Worm (Caenorhabditis elegans) whole organism, late embryonic: Measurements from ENCODE around the gene ilys-5.

Experiments
- ceh-22 ChIP-seq: sonication (generic microtip); optimal IDR thresholded peaks from 2 replicates; lab custom pipeline; 2017; ENCODE audit warnings: missing biosample characterization, missing genetic modification characterization
- fkh-10 ChIP-seq: fragments of 150-350 bp; optimal IDR thresholded peaks from 2 replicates; lab custom pipeline; 2014; ENCODE audit warnings: missing biosample characterization, missing genetic modification reagents, missing genetic modification characterization
- mec-3 ChIP-seq: sonication (generic microtip); optimal IDR thresholded peaks from 2 replicates; lab custom pipeline; 2016; ENCODE audit warnings: borderline replicate concordance, missing genetic modification characterization, missing compliant biosample characterization
- nfya-1 ChIP-seq: sonication (generic microtip); optimal IDR thresholded peaks from 2 replicates; lab custom pipeline; 2017; ENCODE audit warnings: missing genetic modification characterization, mild to moderate bottlenecking, missing compliant biosample characterization, antibody characterized with exemption, moderate library complexity
- nhr-11 ChIP-seq: fragments of 150-350 bp; optimal IDR thresholded peaks from 2 replicates; lab custom pipeline; 2014; ENCODE audit warnings: missing biosample characterization, missing genetic modification characterization
- pha-4 ChIP-seq: fragments of 150-350 bp; optimal IDR thresholded peaks from 2 replicates; lab custom pipeline; 2018; ENCODE audit warnings: missing biosample characterization, missing genetic modification reagents, missing genetic modification characterization
- pqm-1 ChIP-seq: sonication (generic microtip); optimal IDR thresholded peaks from 2 replicates; lab custom pipeline; 2016; ENCODE audit warnings: missing genetic modification characterization, missing compliant biosample characterization
- unc-86 ChIP-seq: sonication (generic microtip); optimal IDR thresholded peaks from 2 replicates; lab custom pipeline; 2016; ENCODE audit warnings: missing genetic modification characterization, missing compliant biosample characterization

ce11 chrX:6510627-6511026 lies 26.0 kb downstream of the ilys-5 start, which contains the start of gene ttr-36:
- no peak for TF ChIP-seq pha-4 (tag; lab: Kevin White, UChicago)
- TF ChIP-seq nhr-11: no peak
- TF ChIP-seq fkh-10 (GFP tag; lab: Kevin White, UChicago): no peak
- TF ChIP-seq unc-86 (tag; lab: Kevin White, UChicago): no peak
- no peak for TF ChIP-seq pqm-1 (tag; lab: Kevin White, UChicago)
- no peak for TF ChIP-seq ceh-22
- TF ChIP-seq mec-3 (tag; lab: Kevin White, UChicago): no peak
- no peak for TF ChIP-seq nfya-1 (tag; lab: Kevin White, UChicago)
